Worm (Caenorhabditis elegans): ENCODE results near the gene cyd-1.

The cyd-1 gene

DNA sequence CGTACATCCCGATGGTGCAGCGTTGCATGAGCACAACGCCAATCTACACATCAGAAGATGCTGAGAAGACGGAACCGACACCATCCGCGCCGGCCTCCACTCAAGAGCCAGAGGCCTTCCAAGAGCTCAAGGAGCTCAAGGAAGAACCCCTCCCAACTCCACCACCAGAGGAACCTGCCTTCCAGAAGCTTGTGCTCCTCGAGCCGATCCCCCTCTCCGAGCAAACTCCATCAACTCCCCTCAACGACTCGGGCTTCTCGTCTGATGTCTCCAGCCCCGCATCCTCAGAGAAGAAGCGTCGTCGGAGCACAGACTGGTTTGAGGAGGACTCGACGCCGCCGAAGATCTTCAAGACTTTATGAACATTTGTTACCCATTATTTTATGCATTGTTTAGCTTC is 11.8 kb downstream of the cyd-1 start:
- peak; percentile 94 for TF ChIP-seq set-16 (GFP tag; IDR thresholded peaks at IDR 0.05)
- TF ChIP-seq snpc-1.2 (GFP tag; IDR thresholded peaks at IDR 0.05): no peak

DNA sequence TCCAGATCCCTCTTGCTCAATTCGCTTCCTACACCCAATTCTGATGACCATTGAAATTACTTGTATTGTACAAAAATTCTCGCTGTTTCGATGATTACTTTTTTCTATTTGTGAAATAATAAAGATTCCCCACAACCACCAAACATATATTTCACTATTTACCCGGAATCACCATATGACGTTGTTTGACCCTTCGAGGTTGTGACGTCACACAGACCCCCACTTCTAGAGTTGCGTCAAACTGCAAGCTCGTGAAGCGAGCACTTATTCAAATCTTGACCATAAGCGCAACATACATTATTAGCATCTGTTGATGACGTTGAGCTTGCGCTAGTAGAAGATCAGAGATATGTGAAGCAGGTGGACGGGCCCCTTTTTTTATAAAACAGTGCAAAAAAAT is 12.6 kb downstream of the cyd-1 start:
- TF ChIP-seq Y75B8A.6 (GFP tag; IDR thresholded peaks at IDR 0.05) (no peak), nhr-10 (tag; optimal IDR thresholded peaks at IDR 0.05) (no peak), hlh-30 (tag; optimal IDR thresholded peaks at IDR 0.05; ENCODE audit: insufficient read depth) (no peak), sdz-12 (GFP tag; optimal IDR thresholded peaks at IDR 0.05) (no peak), lsy-2 (tag; optimal IDR thresholded peaks at IDR 0.05) (no peak), nhr-237 (tag; optimal IDR thresholded peaks at IDR 0.05) (no peak), unc-39 (tag; optimal IDR thresholded peaks at IDR 0.05) (no peak), ctbp-1 (GFP tag; IDR thresholded peaks at IDR 0.05) (no peak), ZK337.2 (GFP tag; IDR thresholded peaks at IDR 0.05) (no peak), nhr-6 (tag; optimal IDR thresholded peaks at IDR 0.05) (no peak), snpc-1.2 (GFP tag; IDR thresholded peaks at IDR 0.05) (no peak), mxl-2 (GFP tag; conservative IDR thresholded peaks at IDR 0.05) (no peak), lin-29 (GFP tag; IDR thresholded peaks at IDR 0.05) (no peak), nhr-77 (tag; optimal IDR thresholded peaks at IDR 0.05) (no peak), zfp-2 (tag; optimal IDR thresholded peaks at IDR 0.05) (no peak)

DNA sequence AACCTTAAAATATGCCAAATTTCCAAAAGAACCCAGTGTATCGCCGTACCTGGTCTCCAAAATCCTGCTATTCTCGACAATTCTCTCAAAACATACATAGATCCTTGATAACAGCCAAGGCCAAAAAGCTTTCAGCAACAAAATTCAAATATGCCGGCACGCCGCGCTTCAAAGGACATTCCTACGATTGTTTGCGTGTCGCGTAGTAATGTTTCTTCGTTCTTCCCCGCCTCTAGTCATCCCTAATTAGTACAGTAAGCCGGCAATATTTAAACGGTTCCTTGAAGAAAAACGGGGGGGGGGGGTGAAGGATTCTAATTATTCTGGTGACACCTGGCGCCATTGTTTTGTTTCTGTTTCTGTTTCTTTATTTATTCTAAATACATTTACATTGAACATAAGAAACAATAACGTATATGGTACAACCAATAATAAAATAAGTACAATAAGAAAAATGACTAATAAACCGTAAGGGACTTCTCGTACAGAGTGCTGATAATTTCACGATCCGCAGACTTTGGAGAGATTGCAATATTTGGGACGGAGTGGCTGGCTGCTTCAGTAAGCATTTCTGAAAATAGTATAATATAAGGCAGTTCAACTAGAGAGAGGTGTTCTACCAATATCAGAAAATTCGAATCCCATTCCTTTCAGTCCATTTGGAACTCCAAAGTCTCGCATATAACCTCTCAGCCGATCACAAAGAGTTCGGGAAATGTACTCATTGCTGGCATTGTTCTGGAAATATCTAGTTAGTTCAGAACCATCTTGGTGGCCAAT is 13.8 kb downstream of the cyd-1 start:
- TF ChIP-seq fos-1 (tag; optimal IDR thresholded peaks at IDR 0.05) (no peak), mxl-3 (GFP tag; optimal IDR thresholded peaks at IDR 0.05) (no peak), fkh-10 (GFP tag; optimal IDR thresholded peaks at IDR 0.05) (no peak), skn-1 (tag; optimal IDR thresholded peaks at IDR 0.05) (no peak), gei-8 (GFP tag; optimal IDR thresholded peaks at IDR 0.05) (no peak), tra-1 (GFP tag; IDR thresholded peaks at IDR 0.05) (no peak), php-3 (GFP tag; IDR thresholded peaks at IDR 0.05) (0 out of 2 replicates have a peak, but pooled peaks have one; percentile 47), lin-29 (GFP tag; IDR thresholded peaks at IDR 0.05) (no peak), dve-1 (tag; optimal IDR thresholded peaks at IDR 0.05; ENCODE audit: insufficient read depth) (peak; percentile 65), Y48G9A.11 (GFP tag; IDR thresholded peaks at IDR 0.05) (0 out of 2 replicates have a peak, but pooled peaks have one; percentile 19), lin-15B (tag; optimal IDR thresholded peaks at IDR 0.05) (no peak), ctbp-1 (GFP tag; IDR thresholded peaks at IDR 0.05) (no peak), nhr-25 (tag; optimal IDR thresholded peaks at IDR 0.05; ENCODE audit: borderline replicate concordance, insufficient read depth) (no peak), nhr-28 (tag; optimal IDR thresholded peaks at IDR 0.05) (no peak), attf-4 (tag; optimal IDR thresholded peaks at IDR 0.05) (no peak), mxl-2 (GFP tag; conservative IDR thresholded peaks at IDR 0.05) (0 out of 2 replicates have a peak, but pooled peaks have one; percentile 20), vab-7 (GFP tag; IDR thresholded peaks at IDR 0.05) (no peak), cey-2 (tag; optimal IDR thresholded peaks at IDR 0.05; ENCODE audit: borderline replicate concordance, insufficient read depth) (no peak), nhr-42 (GFP tag; IDR thresholded peaks at IDR 0.05) (peak; percentile 24; the same call in 1 of the 2 replicates), lsy-2 (tag; optimal IDR thresholded peaks at IDR 0.05) (no peak), ZK337.2 (GFP tag; IDR thresholded peaks at IDR 0.05) (no peak), duxl-1 (tag; optimal IDR thresholded peaks at IDR 0.05; ENCODE audit: poor library complexity) (peak; percentile 63), pha-4 (GFP tag; IDR thresholded peaks at IDR 0.05) (peak; percentile 15; the same call in 1 of the 2 replicates), pha-4 (tag; optimal IDR thresholded peaks at IDR 0.05) (no peak), lin-38 (GFP tag; IDR thresholded peaks at IDR 0.05) (peak; percentile 71), ceh-82 (tag; optimal IDR thresholded peaks at IDR 0.05) (no peak), hlh-30 (tag; optimal IDR thresholded peaks at IDR 0.05; ENCODE audit: insufficient read depth) (no peak), nhr-77 (tag; optimal IDR thresholded peaks at IDR 0.05) (no peak), ceh-32 (tag; optimal IDR thresholded peaks at IDR 0.05; ENCODE audit: poor library complexity) (no peak), mdl-1 (tag; optimal IDR thresholded peaks at IDR 0.05) (no peak), sdz-12 (GFP tag; optimal IDR thresholded peaks at IDR 0.05) (no peak), nhr-76 (tag; optimal IDR thresholded peaks at IDR 0.05) (no peak), T26A8.4 (GFP tag; IDR thresholded peaks at IDR 0.05) (peak; percentile 72), lin-39 (tag; optimal IDR thresholded peaks at IDR 0.05) (no peak), spr-3 (GFP tag; optimal IDR thresholded peaks at IDR 0.05) (no peak), nhr-41 (GFP tag; IDR thresholded peaks at IDR 0.05) (no peak), ztf-11 (tag; optimal IDR thresholded peaks at IDR 0.05) (no peak)
